Fruit fly (Drosophila melanogaster) whole organism, wandering third instar larva: Measurements from ENCODE around the gene ca.

Experiments used
- Abd-B ChIP-seq: fragments of >200 bp; optimal IDR thresholded peaks from 2 replicates; lab custom pipeline; 2017; ENCODE audit warnings: missing biosample characterization, missing genetic modification characterization
- CG32264 ChIP-seq: fragments of 200-800 bp; sonication (Bioruptor generic); optimal IDR thresholded peaks from 2 replicates; lab custom pipeline; 2016; ENCODE audit warnings: missing biosample characterization, missing genetic modification characterization
- CG9705 ChIP-seq: fragments of 200-800 bp; sonication (Bioruptor generic); optimal IDR thresholded peaks from 2 replicates; lab custom pipeline; 2018; ENCODE audit warnings: missing biosample characterization, mild to moderate bottlenecking, missing genetic modification characterization
- CrebA ChIP-seq: fragments of 200-800 bp; sonication (Bioruptor generic); optimal IDR thresholded peaks from 2 replicates; lab custom pipeline; 2016; ENCODE audit warnings: missing biosample characterization, mild to moderate bottlenecking, missing genetic modification characterization, borderline replicate concordance
- Dfd ChIP-seq: fragments of >200 bp; optimal IDR thresholded peaks from 2 replicates; lab custom pipeline; 2017; ENCODE audit warnings: missing biosample characterization, missing genetic modification characterization
- Dif ChIP-seq: fragments of 200-275, 200-300 bp; sonication (Bioruptor generic); optimal IDR thresholded peaks from 2 replicates; lab custom pipeline; 2018; ENCODE audit warnings: missing biosample characterization, missing genetic modification characterization; ENCODE audit not compliant: partially characterized antibody
- GATAd ChIP-seq: sonication (Bioruptor generic); optimal IDR thresholded peaks from 2 replicates; lab custom pipeline; 2016; ENCODE audit warnings: missing biosample characterization, missing genetic modification characterization
- HLH106 ChIP-seq: fragments of 200-800 bp; optimal IDR thresholded peaks from 3 replicates; lab custom pipeline; 2019; ENCODE audit warnings: missing biosample characterization, mild to moderate bottlenecking, missing genetic modification characterization, moderate library complexity
- Hnf4 ChIP-seq: fragments of 200-800 bp; sonication (Bioruptor generic); optimal IDR thresholded peaks from 2 replicates; lab custom pipeline; 2016; ENCODE audit warnings: missing biosample characterization, mild to moderate bottlenecking, missing genetic modification characterization
- Hr78 ChIP-seq: fragments of >200 bp; optimal IDR thresholded peaks from 2 replicates; lab custom pipeline; 2017; ENCODE audit warnings: missing biosample characterization, missing genetic modification characterization
- Hr83 ChIP-seq: fragments of 200-300 bp; sonication (Bioruptor generic); optimal IDR thresholded peaks from 2 replicates; lab custom pipeline; 2016; ENCODE audit warnings: missing biosample characterization, mild to moderate bottlenecking, missing genetic modification characterization, moderate library complexity; ENCODE audit not compliant: poor library complexity, severe bottlenecking
- Jra ChIP-seq: sonication (Bioruptor generic); optimal IDR thresholded peaks from 2 replicates; lab custom pipeline; 2016; ENCODE audit warnings: missing biosample characterization, missing genetic modification characterization
- Mio ChIP-seq: sonication (Bioruptor generic); optimal IDR thresholded peaks from 2 replicates; lab custom pipeline; 2016; ENCODE audit warnings: missing biosample characterization, missing genetic modification characterization
- Myc ChIP-seq: fragments of >200 bp; optimal IDR thresholded peaks from 2 replicates; lab custom pipeline; 2017
- N ChIP-seq: fragments of >200 bp; optimal IDR thresholded peaks from 2 replicates; lab custom pipeline; 2018; ENCODE audit warnings: missing biosample characterization, missing external identifiers, missing genetic modification characterization
- OdsH ChIP-seq: fragments of 200-800 bp; sonication (Bioruptor generic); optimal IDR thresholded peaks from 2 replicates; lab custom pipeline; 2016; ENCODE audit warnings: missing biosample characterization, mild to moderate bottlenecking, missing genetic modification characterization
- Rel ChIP-seq, 2 experiments: fragments of 200-800 bp; sonication (Bioruptor generic) in 1 of 2; optimal IDR thresholded peaks; 2 replicates in 1 of 2; 3 replicates in 1 of 2; lab custom pipeline; 2016 to 2019; ENCODE audit warnings: mild to moderate bottlenecking in 2 of 2, missing biosample characterization in 2 of 2, missing genetic modification characterization in 2 of 2, moderate library complexity in 1 of 2
- Sp1 ChIP-seq: fragments of 200-800 bp; sonication (Bioruptor generic); optimal IDR thresholded peaks from 3 replicates; lab custom pipeline; 2019; ENCODE audit warnings: missing biosample characterization, mild to moderate bottlenecking, missing genetic modification characterization, moderate library complexity
- Vsx2 ChIP-seq: fragments of 200-300, 225-300 bp; sonication (Bioruptor generic); optimal IDR thresholded peaks from 2 replicates; lab custom pipeline; 2018; ENCODE audit warnings: missing biosample characterization, missing genetic modification characterization; ENCODE audit not compliant: partially characterized antibody
- br ChIP-seq: fragments of 200-800 bp; sonication (Bioruptor generic); optimal IDR thresholded peaks from 2 replicates; lab custom pipeline; 2016; ENCODE audit warnings: missing biosample characterization, missing genetic modification characterization
- brk ChIP-seq: fragments of 200-800 bp; sonication (Bioruptor generic); optimal IDR thresholded peaks from 2 replicates; lab custom pipeline; 2016; ENCODE audit warnings: missing biosample characterization, mild to moderate bottlenecking, missing genetic modification characterization
- dl ChIP-seq, 2 experiments: fragments of 175-275, 200-275 bp in 1 of 2; fragments of 200-275 bp in 1 of 2; sonication (Bioruptor generic); optimal IDR thresholded peaks; lab custom pipeline; 2018; ENCODE audit warnings: mild to moderate bottlenecking in 2 of 2, missing biosample characterization in 2 of 2, missing genetic modification characterization in 2 of 2, moderate library complexity in 2 of 2; ENCODE audit not compliant: partially characterized antibody in 2 of 2, insufficient read depth in 1 of 2
- dmrt93B ChIP-seq: fragments of 200-800 bp; sonication (Bioruptor generic); optimal IDR thresholded peaks from 2 replicates; lab custom pipeline; 2018; ENCODE audit warnings: missing biosample characterization, mild to moderate bottlenecking, missing genetic modification characterization
- dsf ChIP-seq: sonication (Bioruptor generic); optimal IDR thresholded peaks from 2 replicates; lab custom pipeline; 2016; ENCODE audit warnings: missing biosample characterization, missing genetic modification characterization, borderline replicate concordance
- ey ChIP-seq: fragments of 200-800 bp; sonication (Bioruptor generic); optimal IDR thresholded peaks from 2 replicates; lab custom pipeline; 2016; ENCODE audit warnings: missing biosample characterization, missing genetic modification characterization
- foxo ChIP-seq, 2 experiments: fragments of 200-800 bp; sonication (Bioruptor generic); optimal IDR thresholded peaks; 2 replicates in 1 of 2; 3 replicates in 1 of 2; lab custom pipeline; 2016 to 2017; ENCODE audit warnings: missing biosample characterization in 2 of 2, missing genetic modification characterization in 2 of 2
- fru ChIP-seq: fragments of 200-800 bp; sonication (Bioruptor generic); optimal IDR thresholded peaks from 3 replicates; lab custom pipeline; 2016; ENCODE audit warnings: missing biosample characterization, mild to moderate bottlenecking, missing genetic modification characterization
- h ChIP-seq: fragments of 200-800 bp; sonication (Bioruptor generic); optimal IDR thresholded peaks from 3 replicates; lab custom pipeline; 2016; ENCODE audit warnings: missing biosample characterization, mild to moderate bottlenecking, missing genetic modification characterization
- jim ChIP-seq: fragments of 175-275, 200-325 bp; sonication (Bioruptor generic); optimal IDR thresholded peaks from 2 replicates; lab custom pipeline; 2016; ENCODE audit warnings: missing biosample characterization, mild to moderate bottlenecking, missing genetic modification characterization
- lola ChIP-seq: fragments of >200 bp; optimal IDR thresholded peaks from 2 replicates; lab custom pipeline; 2017; ENCODE audit warnings: missing biosample characterization, missing genetic modification characterization
- pan ChIP-seq: fragments of >200 bp; optimal IDR thresholded peaks from 2 replicates; lab custom pipeline; 2017
- psq ChIP-seq: fragments of 200-800 bp; sonication (Bioruptor generic); optimal IDR thresholded peaks from 3 replicates; lab custom pipeline; 2017; ENCODE audit warnings: missing biosample characterization, mild to moderate bottlenecking, missing genetic modification characterization, moderate library complexity
- rgr ChIP-seq: fragments of 200-800 bp; sonication (Bioruptor generic); optimal IDR thresholded peaks from 3 replicates; lab custom pipeline; 2016; ENCODE audit warnings: missing biosample characterization, mild to moderate bottlenecking, missing genetic modification characterization
- sage ChIP-seq: fragments of 200-800 bp; sonication (Bioruptor generic); optimal IDR thresholded peaks from 2 replicates; lab custom pipeline; 2016; ENCODE audit warnings: missing biosample characterization, mild to moderate bottlenecking, missing genetic modification characterization
- sv ChIP-seq: fragments of 200-800 bp; sonication (Bioruptor generic); optimal IDR thresholded peaks from 3 replicates; lab custom pipeline; 2016; ENCODE audit warnings: missing biosample characterization, missing genetic modification characterization
- tai ChIP-seq: sonication (Bioruptor generic); optimal IDR thresholded peaks from 2 replicates; lab custom pipeline; 2016; ENCODE audit warnings: missing biosample characterization, missing genetic modification characterization
- usp ChIP-seq: fragments of >200 bp; optimal IDR thresholded peaks from 2 replicates; lab custom pipeline; 2017; ENCODE audit warnings: missing biosample characterization, missing genetic modification characterization
- woc ChIP-seq: sonication (Bioruptor generic); optimal IDR thresholded peaks from 2 replicates; lab custom pipeline; 2016; ENCODE audit warnings: missing biosample characterization, mild to moderate bottlenecking, missing genetic modification characterization

The ca gene

dm6 chr3R:29794161-29794882, 12.3 kb upstream of the ca start, which contains the start of gene sro:
sro (plus strand) TSS chr3R:29794597.
- no peak for TF ChIP-seq Hr83 (GFP tag; lab: Kevin White, UChicago)
- no peak for TF ChIP-seq N (GFP tag; lab: Kevin White, UChicago)
- no peak for TF ChIP-seq sv (GFP tag; lab: Kevin White, UChicago)
- no peak for TF ChIP-seq lola (GFP tag; lab: Kevin White, UChicago)
- TF ChIP-seq rgr (GFP tag; lab: Kevin White, UChicago), result peak; percentile 45
- no peak for TF ChIP-seq CG32264 (GFP tag; lab: Kevin White, UChicago)
- peak; percentile 5 for TF ChIP-seq OdsH (GFP tag; lab: Kevin White, UChicago)
- peak; percentile 61 for TF ChIP-seq fru
- no peak for TF ChIP-seq CG9705 (GFP tag; lab: Kevin White, UChicago)
- no peak for TF ChIP-seq jim (GFP tag; lab: Kevin White, UChicago)
- TF ChIP-seq Jra, result no peak
- TF ChIP-seq ey (GFP tag; lab: Kevin White, UChicago), result peak; percentile 11
- no peak for TF ChIP-seq brk (GFP tag; lab: Kevin White, UChicago)
- TF ChIP-seq usp (GFP tag; lab: Kevin White, UChicago), result no peak
- peak in 1 of 2 experiments; percentile 45 for TF ChIP-seq foxo (GFP tag; optimal IDR thresholded peaks at IDR 0.05; lab: Kevin White, UChicago)
- no peak for TF ChIP-seq pan (lab: Kevin White, UChicago)
- TF ChIP-seq Vsx2, result no peak
- no peak for TF ChIP-seq br (GFP tag; lab: Kevin White, UChicago)
- TF ChIP-seq Dfd, result no peak
- peak; percentile 10 for TF ChIP-seq HLH106 (tag; lab: Kevin White, UChicago)
- no peak for TF ChIP-seq dl (GFP tag; optimal IDR thresholded peaks at IDR 0.05; lab: Kevin White, UChicago; ENCODE audit: insufficient read depth in 1 of 2, partially characterized antibody in 2 of 2)
- TF ChIP-seq dsf (GFP tag; lab: Kevin White, UChicago), result no peak
- TF ChIP-seq Hnf4, result peak; percentile 31
- TF ChIP-seq woc (GFP tag; lab: Kevin White, UChicago), result peak; percentile 9
- TF ChIP-seq psq, result peak; percentile 10
- TF ChIP-seq dmrt93B, result no peak
- TF ChIP-seq h (GFP tag; lab: Kevin White, UChicago), result peak; percentile 27
- peak; percentile 7 for TF ChIP-seq sage (GFP tag; lab: Kevin White, UChicago)
- no peak for TF ChIP-seq Myc (lab: Kevin White, UChicago)
- no peak for TF ChIP-seq Sp1
- TF ChIP-seq Dif, result no peak
- TF ChIP-seq Mio, result no peak
- no peak for TF ChIP-seq Hr78
- TF ChIP-seq Abd-B (GFP tag; lab: Kevin White, UChicago), result no peak
- TF ChIP-seq GATAd (GFP tag; lab: Kevin White, UChicago), result no peak
- TF ChIP-seq tai (GFP tag; lab: Kevin White, UChicago), result no peak
- no peak for TF ChIP-seq Rel (GFP tag; optimal IDR thresholded peaks at IDR 0.05; lab: Kevin White, UChicago)
- peak; percentile 9 for TF ChIP-seq Rel (tag; optimal IDR thresholded peaks at IDR 0.05; lab: Kevin White, UChicago)
- no peak for TF ChIP-seq CrebA (GFP tag; lab: Kevin White, UChicago)

dm6 chr3R:29797183-29797582, 9.4 kb upstream of the ca start:
- no peak for TF ChIP-seq fru
- TF ChIP-seq Rel (GFP tag; optimal IDR thresholded peaks at IDR 0.05; lab: Kevin White, UChicago), result no peak
- TF ChIP-seq Rel (tag; optimal IDR thresholded peaks at IDR 0.05; lab: Kevin White, UChicago), result no peak
- no peak for TF ChIP-seq dmrt93B
- TF ChIP-seq, all 38 proteins: peak for 0
